Worm (Caenorhabditis elegans): Measurements from ENCODE around the gene ZC412.10.

ce11 chrV:14858503-14858902 lies 18.1 kb downstream of the ZC412.10 start, which contains the start of gene npr-13:
- TF ChIP-seq skn-1 (tag; optimal IDR thresholded peaks at IDR 0.05) (no peak), ceh-16 (tag; optimal IDR thresholded peaks at IDR 0.05) (no peak)
